Fruit fly (Drosophila melanogaster): ENCODE results near the gene Drs.

DNA sequence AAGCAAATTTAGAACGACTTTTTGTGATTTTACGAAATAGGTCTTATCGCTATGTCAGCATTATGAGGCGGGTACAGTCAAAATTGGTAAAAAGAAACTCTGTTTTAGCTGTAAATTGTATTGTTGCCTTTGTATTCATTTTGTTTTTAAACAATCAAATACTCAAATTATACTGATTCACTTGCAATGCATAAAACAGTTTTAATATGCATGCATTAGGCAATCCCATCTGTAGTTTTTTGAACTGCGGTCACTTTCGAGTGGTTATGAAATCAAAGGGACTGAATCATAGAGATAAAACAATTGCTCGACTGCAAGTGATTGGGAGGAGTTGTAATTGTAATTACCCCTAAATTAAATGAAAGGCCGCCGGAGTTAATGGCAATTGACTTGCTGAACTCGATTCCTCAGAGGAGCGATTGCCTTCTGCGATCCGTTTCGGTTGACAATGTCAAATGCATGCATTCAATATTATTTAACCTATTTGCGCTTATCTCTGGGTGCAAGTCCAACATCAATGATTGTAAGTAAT, 29.6 kb upstream of the Drs start:
- TF ChIP-seq CTCF (optimal IDR thresholded peaks at IDR 0.05): no peak
- TF ChIP-seq CG8478 (optimal IDR thresholded peaks at IDR 0.05): no peak

Data from S2 (cell line).